Worm (Caenorhabditis elegans): ENCODE results near the gene C45B11.9.

C45B11.9 gene

ce11 chrV:11051921-11052320 lies 11.8 kb downstream of the C45B11.9 start, which contains the start of gene T04C12.33:
T04C12.33 (plus strand) TSS chrV:11052221.
- TF ChIP-seq zag-1 (tag; optimal IDR thresholded peaks at IDR 0.05) (no peak), nhr-71 (tag; optimal IDR thresholded peaks at IDR 0.05) (peak; percentile 13)

- TF ChIP-seq unc-86 (tag; optimal IDR thresholded peaks at IDR 0.05) (no peak), aly-2 (tag; optimal IDR thresholded peaks at IDR 0.05) (no peak), nhr-71 (tag; optimal IDR thresholded peaks at IDR 0.05) (no peak), nhr-77 (tag; optimal IDR thresholded peaks at IDR 0.05) (no peak), sptf-1 (tag; optimal IDR thresholded peaks at IDR 0.05) (no peak), unc-98 (GFP tag; IDR thresholded peaks at IDR 0.05) (no peak), swsn-7 (tag; optimal IDR thresholded peaks at IDR 0.05) (no peak), zip-4 (GFP tag; optimal IDR thresholded peaks at IDR 0.05) (no peak), efl-1 (optimal IDR thresholded peaks at IDR 0.05) (no peak), efl-1 (GFP tag; optimal IDR thresholded peaks at IDR 0.05 in 1 of 2) (no peak)
These were observed 13.7 kb downstream of the C45B11.9 start, which contains the start of gene T04C12.7 for ce11 chrV:11053827-11054226. T04C12.7 (plus strand) TSS chrV:11054127.

DNA sequence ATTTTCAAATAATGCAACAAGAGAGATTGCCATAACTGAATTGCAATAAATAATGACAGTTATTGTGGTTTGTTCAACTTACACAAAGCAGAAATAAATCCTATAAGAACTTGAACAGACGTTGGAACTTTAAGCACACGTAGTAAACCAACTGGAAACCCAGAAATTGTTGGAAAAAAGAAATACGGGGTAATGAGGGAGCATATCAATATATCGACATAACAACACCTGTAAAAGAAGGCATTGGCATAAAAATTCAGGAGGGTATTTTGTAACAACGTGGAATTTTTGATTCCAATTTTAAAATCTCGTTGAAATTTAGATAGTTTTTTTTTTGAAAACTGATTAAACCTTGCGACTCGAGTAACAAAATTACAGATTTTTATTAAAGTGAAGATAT lies 16.4 kb downstream of the C45B11.9 start:
- TF ChIP-seq zag-1 (tag; optimal IDR thresholded peaks at IDR 0.05) (no peak), unc-62 (GFP tag; optimal IDR thresholded peaks at IDR 0.05) (no peak), ceh-88 (GFP tag; IDR thresholded peaks at IDR 0.05) (no peak)

DNA sequence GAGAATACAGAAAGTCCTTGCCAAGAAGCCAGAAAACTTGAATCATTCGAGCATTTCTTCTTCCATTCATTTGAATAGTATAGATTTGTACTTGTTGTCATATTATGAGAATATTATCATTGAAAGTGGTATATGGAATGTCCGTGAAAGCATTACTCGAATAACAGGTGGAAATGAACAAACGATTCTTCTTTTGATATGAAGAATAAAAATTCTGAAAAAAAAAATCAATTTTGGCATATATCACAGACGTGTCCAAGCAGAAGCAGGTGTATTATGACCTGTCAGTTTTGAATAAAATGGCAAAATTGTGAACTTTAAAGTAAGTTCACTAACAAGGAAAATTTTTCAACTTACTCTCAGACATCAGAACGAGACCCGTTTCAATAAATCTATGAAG lies 16.9 kb downstream of the C45B11.9 start, which contains the start of gene srh-75:
TSS of gene srh-75 (minus strand) at position 101 of the 400 bp plus-strand sequence.
- TF ChIP-seq hlh-17 (GFP tag; optimal IDR thresholded peaks at IDR 0.05; ENCODE audit: borderline replicate concordance), result no peak
- no peak for TF ChIP-seq nhr-76 (tag; optimal IDR thresholded peaks at IDR 0.05)
- TF ChIP-seq lin-35 (GFP tag; optimal IDR thresholded peaks at IDR 0.05), result no peak
- no peak for TF ChIP-seq tlp-1 (tag; optimal IDR thresholded peaks at IDR 0.05)
- TF ChIP-seq aha-1 (tag; optimal IDR thresholded peaks at IDR 0.05), result no peak
- no peak for TF ChIP-seq pax-3 (tag; optimal IDR thresholded peaks at IDR 0.05)
- TF ChIP-seq lir-3 (tag; optimal IDR thresholded peaks at IDR 0.05; ENCODE audit: poor library complexity), result no peak
- no peak for TF ChIP-seq sup-37 (GFP tag; optimal IDR thresholded peaks at IDR 0.05)
- no peak for TF ChIP-seq grh-1 (GFP tag; IDR thresholded peaks at IDR 0.05)
- TF ChIP-seq Y116A8C.19 (tag; optimal IDR thresholded peaks at IDR 0.05; ENCODE audit: borderline replicate concordance), result no peak
- no peak for TF ChIP-seq vab-15 (tag; optimal IDR thresholded peaks at IDR 0.05)
- TF ChIP-seq tbx-2 (tag; optimal IDR thresholded peaks at IDR 0.05), result no peak
- no peak for TF ChIP-seq unc-130 (tag; optimal IDR thresholded peaks at IDR 0.05)
- no peak for TF ChIP-seq fkh-10 (GFP tag; optimal IDR thresholded peaks at IDR 0.05)

DNA sequence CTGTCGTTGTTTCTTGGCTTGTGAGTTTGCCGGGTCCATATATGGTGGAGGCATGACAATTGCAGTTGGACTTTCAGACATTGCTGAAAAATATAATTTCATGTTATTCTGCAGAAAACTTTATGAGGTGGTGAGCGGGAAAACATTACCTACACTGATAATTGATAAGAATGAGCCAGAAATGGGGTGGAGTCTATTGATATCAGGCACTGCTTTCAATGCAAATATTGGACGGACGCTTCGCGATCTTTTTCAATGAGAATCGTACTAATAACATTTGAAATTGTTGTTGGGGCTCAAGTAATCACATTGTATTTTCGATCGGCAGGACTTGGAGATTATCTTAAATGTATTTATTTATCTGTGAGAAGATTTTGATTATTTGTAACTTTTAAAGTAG lies 19.1 kb downstream of the C45B11.9 start, which contains the start of gene T04C12.1:
TSS of gene T04C12.1 (minus strand) at position 90 of the 400 bp plus-strand sequence.
- peak; percentile 19 for TF ChIP-seq nhr-71 (tag; optimal IDR thresholded peaks at IDR 0.05)
- TF ChIP-seq unc-98 (GFP tag; IDR thresholded peaks at IDR 0.05), result no peak
- TF ChIP-seq ceh-90 (tag; optimal IDR thresholded peaks at IDR 0.05), result no peak
- no peak for TF ChIP-seq efl-3 (GFP tag; optimal IDR thresholded peaks at IDR 0.05)
- TF ChIP-seq pag-3 (tag; optimal IDR thresholded peaks at IDR 0.05; ENCODE audit: borderline replicate concordance, insufficient read depth), result no peak
- no peak for TF ChIP-seq skn-1 (tag; optimal IDR thresholded peaks at IDR 0.05)
- peak; percentile 4 for TF ChIP-seq elt-2 (tag; optimal IDR thresholded peaks at IDR 0.05)
- no peak for TF ChIP-seq snpc-4 (tag; optimal IDR thresholded peaks at IDR 0.05)
- peak; percentile 13 for TF ChIP-seq nhr-90 (tag; optimal IDR thresholded peaks at IDR 0.05; ENCODE audit: poor library complexity)
- TF ChIP-seq nhr-19 (GFP tag; conservative IDR thresholded peaks at IDR 0.05), result 0 out of 2 replicates have a peak, but pooled peaks have one; percentile 13
- TF ChIP-seq mep-1 (tag; optimal IDR thresholded peaks at IDR 0.05), result no peak
- no peak for TF ChIP-seq ets-5 (GFP tag; IDR thresholded peaks at IDR 0.05)
- peak; percentile 61 for TF ChIP-seq ama-1 (optimal IDR thresholded peaks at IDR 0.05)
- TF ChIP-seq nhr-11 (tag; optimal IDR thresholded peaks at IDR 0.05), result no peak
- no peak for TF ChIP-seq nhr-237 (tag; optimal IDR thresholded peaks at IDR 0.05)
- TF ChIP-seq nhr-85 (tag), result peak; percentile 13
- TF ChIP-seq lin-39 (tag; optimal IDR thresholded peaks at IDR 0.05), result no peak
- TF ChIP-seq hlh-17 (GFP tag; optimal IDR thresholded peaks at IDR 0.05; ENCODE audit: borderline replicate concordance), result no peak
- no peak for TF ChIP-seq lin-14 (GFP tag; optimal IDR thresholded peaks at IDR 0.05)
